Fruit fly (Drosophila melanogaster) whole organism, embryonic: ENCODE measurements around the gene Muc68E.

ENCODE experiments used
- Atf-2 ChIP-seq: fragments of 200-800 bp; sonication (Bioruptor generic); optimal IDR thresholded peaks from 2 replicates; lab custom pipeline; 2016; ENCODE audit warnings: missing biosample characterization, missing genetic modification characterization
- Awh ChIP-seq: fragments of 200-800 bp; sonication (Bioruptor generic); IDR thresholded peaks from 2 replicates; pipeline ENCODE4, ENCODE4 v1.3.6; 2022; ENCODE audit warnings: missing biosample characterization, missing genetic modification characterization
- CG14014 ChIP-seq: fragments of 200-800 bp; sonication (Bioruptor generic); IDR thresholded peaks from 2 replicates; pipeline ENCODE4 v1.3.6; 2022; ENCODE audit warnings: missing biosample characterization, missing genetic modification characterization
- CG14965 ChIP-seq: fragments of 200-800 bp; sonication (Bioruptor generic); optimal IDR thresholded peaks from 2 replicates; lab custom pipeline; 2016; ENCODE audit warnings: missing biosample characterization, missing genetic modification characterization, borderline replicate concordance
- CG15073 ChIP-seq: fragments of 200-800 bp; sonication (Bioruptor generic); optimal IDR thresholded peaks from 2 replicates; lab custom pipeline; 2016; ENCODE audit warnings: missing biosample characterization, missing genetic modification characterization
- CG15514 ChIP-seq: fragments of 200-800 bp; sonication (Bioruptor generic); optimal IDR thresholded peaks from 3 replicates; lab custom pipeline; 2017; ENCODE audit warnings: missing biosample characterization, missing genetic modification characterization, mild to moderate bottlenecking, moderate library complexity, missing genetic modification reagents
- CG2120 ChIP-seq: fragments of 200-800 bp; sonication (Bioruptor generic); optimal IDR thresholded peaks from 3 replicates; lab custom pipeline; 2016; ENCODE audit warnings: missing biosample characterization, missing genetic modification characterization
- CG2199 ChIP-seq: fragments of 200-800 bp; sonication (Bioruptor generic); IDR thresholded peaks from 3 replicates; pipeline ENCODE4 v1.3.6; 2022; ENCODE audit warnings: missing biosample characterization, missing genetic modification characterization
- CG32532 ChIP-seq: fragments of 200-800 bp; sonication (Bioruptor generic); IDR thresholded peaks from 2 replicates; pipeline ENCODE4 v1.3.6; 2022; ENCODE audit warnings: missing biosample characterization, missing genetic modification characterization
- CG34422 ChIP-seq: fragments of 200-800 bp; sonication (Bioruptor generic); IDR thresholded peaks from 3 replicates; pipeline ENCODE4 v1.3.6; 2022; ENCODE audit warnings: missing biosample characterization, missing genetic modification characterization
- CG4328 ChIP-seq: fragments of 200-800 bp; sonication (Bioruptor generic); optimal IDR thresholded peaks from 3 replicates; lab custom pipeline; 2017; ENCODE audit warnings: missing biosample characterization, missing genetic modification reagents, missing genetic modification characterization
- CG4730 ChIP-seq: fragments of 200-800 bp; sonication (Bioruptor generic); IDR thresholded peaks from 2 replicates; pipeline ENCODE4 v1.3.6; 2022; ENCODE audit warnings: missing biosample characterization, missing genetic modification characterization
- CG7556 ChIP-seq: fragments of 200-800 bp; sonication (Bioruptor generic); optimal IDR thresholded peaks from 2 replicates; lab custom pipeline; 2017; ENCODE audit warnings: missing biosample characterization, mild to moderate bottlenecking, missing genetic modification characterization
- CG8359 ChIP-seq: fragments of 200-800 bp; sonication (Bioruptor generic); optimal IDR thresholded peaks from 2 replicates; lab custom pipeline; 2017; ENCODE audit warnings: missing biosample characterization, mild to moderate bottlenecking, missing genetic modification characterization, borderline replicate concordance
- CG8388 ChIP-seq: fragments of 200-800 bp; sonication (Bioruptor generic); optimal IDR thresholded peaks from 2 replicates; lab custom pipeline; 2019; ENCODE audit warnings: missing biosample characterization, mild to moderate bottlenecking, missing genetic modification characterization, moderate library complexity
- CTCF ChIP-seq: fragments of 200-800 bp; sonication (Bioruptor generic); optimal IDR thresholded peaks from 2 replicates; lab custom pipeline; 2017; ENCODE audit warnings: missing biosample characterization, mild to moderate bottlenecking, missing genetic modification characterization, moderate library complexity
- Camta ChIP-seq: fragments of 200-800 bp; sonication (Bioruptor generic); optimal IDR thresholded peaks from 2 replicates; lab custom pipeline; 2016; ENCODE audit warnings: missing biosample characterization, missing genetic modification characterization
- Drgx ChIP-seq: fragments of 200-800 bp; sonication (Bioruptor generic); IDR thresholded peaks from 2 replicates; pipeline ENCODE4 v1.3.6; 2022; ENCODE audit warnings: missing biosample characterization, missing genetic modification characterization
- Hsf ChIP-seq: fragments of 200-800 bp; sonication (Bioruptor generic); optimal IDR thresholded peaks from 3 replicates; lab custom pipeline; 2016; ENCODE audit warnings: missing biosample characterization, missing genetic modification characterization
- Myb ChIP-seq: fragments of 200-800 bp; sonication (Bioruptor generic); optimal IDR thresholded peaks from 2 replicates; lab custom pipeline; 2016; ENCODE audit warnings: missing biosample characterization, missing genetic modification characterization
- Nf-YC ChIP-seq: fragments of 200-800 bp; optimal IDR thresholded peaks from 3 replicates; lab custom pipeline; 2019; ENCODE audit warnings: missing biosample characterization, mild to moderate bottlenecking, missing genetic modification characterization, moderate library complexity
- Optix ChIP-seq: fragments of 200-800 bp; sonication (Bioruptor generic); IDR thresholded peaks from 3 replicates; pipeline ENCODE4 v1.3.6; 2022; ENCODE audit warnings: missing biosample characterization, missing genetic modification characterization
- YL-1 ChIP-seq: fragments of 200-800 bp; sonication (Bioruptor generic); optimal IDR thresholded peaks from 3 replicates; lab custom pipeline; 2017; ENCODE audit warnings: missing biosample characterization, mild to moderate bottlenecking, missing genetic modification characterization
- ab ChIP-seq: fragments of 200-800 bp; sonication (Bioruptor generic); optimal IDR thresholded peaks from 2 replicates; lab custom pipeline; 2016; ENCODE audit warnings: missing biosample characterization, missing genetic modification characterization
- ap ChIP-seq: fragments of 200-800 bp; sonication (Bioruptor generic); IDR thresholded peaks from 2 replicates; pipeline ENCODE4 v1.3.6; 2022; ENCODE audit warnings: missing biosample characterization, missing genetic modification characterization
- az2 ChIP-seq: fragments of 200-800 bp; sonication (Bioruptor generic); optimal IDR thresholded peaks from 3 replicates; lab custom pipeline; 2016; ENCODE audit warnings: missing biosample characterization, missing genetic modification characterization
- bigmax ChIP-seq: fragments of 200-800 bp; sonication (Bioruptor generic); optimal IDR thresholded peaks from 2 replicates; lab custom pipeline; 2018; ENCODE audit warnings: missing biosample characterization, mild to moderate bottlenecking, missing genetic modification characterization
- cg ChIP-seq: fragments of 200-800 bp; sonication (Bioruptor generic); optimal IDR thresholded peaks from 3 replicates; lab custom pipeline; 2019; ENCODE audit warnings: missing biosample characterization, mild to moderate bottlenecking, missing genetic modification characterization, moderate library complexity
- chif ChIP-seq, 2 experiments: fragments of 200-800 bp; sonication (Bioruptor generic); optimal IDR thresholded peaks; 3 replicates each; lab custom pipeline; 2016; ENCODE audit warnings: missing biosample characterization in 2 of 2, missing genetic modification characterization in 2 of 2
- corto ChIP-seq: fragments of 200-800 bp; sonication (Bioruptor generic); optimal IDR thresholded peaks from 2 replicates; lab custom pipeline; 2016; ENCODE audit warnings: missing biosample characterization, mild to moderate bottlenecking, missing genetic modification characterization, moderate library complexity
- croc ChIP-seq: fragments of 200-800 bp; sonication (Bioruptor generic); conservative IDR thresholded peaks from 3 replicates; pipeline ENCODE4 v1.3.6; 2022; ENCODE audit warnings: missing biosample characterization, missing genetic modification characterization
- esg ChIP-seq: fragments of 200-800 bp; sonication (Bioruptor generic); conservative IDR thresholded peaks from 2 replicates; pipeline ENCODE4 v1.3.6; 2022; ENCODE audit warnings: missing biosample characterization, missing genetic modification characterization
- exex ChIP-seq: fragments of 200-800 bp; sonication (Bioruptor generic); optimal IDR thresholded peaks from 4 replicates; lab custom pipeline; 2018; ENCODE audit warnings: missing biosample characterization, mild to moderate bottlenecking, missing genetic modification characterization, moderate library complexity
- grau ChIP-seq: fragments of 200-800 bp; optimal IDR thresholded peaks from 3 replicates; lab custom pipeline; 2019; ENCODE audit warnings: missing biosample characterization, mild to moderate bottlenecking, missing genetic modification characterization, moderate library complexity
- hth ChIP-seq: fragments of >200 bp; optimal IDR thresholded peaks from 2 replicates; lab custom pipeline; 2017; ENCODE audit warnings: inconsistent platforms
- lbe ChIP-seq: fragments of 200-800 bp; sonication (Bioruptor generic); optimal IDR thresholded peaks from 2 replicates; lab custom pipeline; 2016; ENCODE audit warnings: missing biosample characterization, mild to moderate bottlenecking, missing genetic modification characterization
- sens-2 ChIP-seq: fragments of 200-800 bp; sonication (Bioruptor generic); IDR thresholded peaks from 2 replicates; pipeline ENCODE4 v1.3.6; 2022; ENCODE audit warnings: missing biosample characterization, missing genetic modification characterization
- sr ChIP-seq: fragments of 200-800 bp; sonication (Bioruptor generic); IDR thresholded peaks from 3 replicates; pipeline ENCODE4 v1.3.6; 2022; ENCODE audit warnings: missing biosample characterization, missing genetic modification characterization
- stwl ChIP-seq: fragments of 200-800 bp; sonication (Bioruptor generic); optimal IDR thresholded peaks from 3 replicates; lab custom pipeline; 2018; ENCODE audit warnings: missing biosample characterization, mild to moderate bottlenecking, missing genetic modification characterization, moderate library complexity
- ttk ChIP-seq: fragments of 200-800 bp; sonication (Bioruptor generic); IDR thresholded peaks from 2 replicates; pipeline ENCODE4 v2.1.2; 2022; ENCODE audit warnings: missing biosample characterization, missing genetic modification characterization
- wek ChIP-seq: fragments of 200-800 bp; sonication (Bioruptor generic); optimal IDR thresholded peaks from 3 replicates; lab custom pipeline; 2018; ENCODE audit warnings: missing biosample characterization, mild to moderate bottlenecking, missing genetic modification characterization, moderate library complexity

Muc68E gene

dm6 chr3L:11972879-11973278 is at the start of gene Muc68E:
TSS of gene Muc68E (minus strand) at chr3L:11972979.
- TF ChIP-seq chif (GFP tag; optimal IDR thresholded peaks at IDR 0.05; lab: Kevin White, UChicago) (no peak), Hsf (GFP tag; lab: Kevin White, UChicago) (no peak)

DNA sequence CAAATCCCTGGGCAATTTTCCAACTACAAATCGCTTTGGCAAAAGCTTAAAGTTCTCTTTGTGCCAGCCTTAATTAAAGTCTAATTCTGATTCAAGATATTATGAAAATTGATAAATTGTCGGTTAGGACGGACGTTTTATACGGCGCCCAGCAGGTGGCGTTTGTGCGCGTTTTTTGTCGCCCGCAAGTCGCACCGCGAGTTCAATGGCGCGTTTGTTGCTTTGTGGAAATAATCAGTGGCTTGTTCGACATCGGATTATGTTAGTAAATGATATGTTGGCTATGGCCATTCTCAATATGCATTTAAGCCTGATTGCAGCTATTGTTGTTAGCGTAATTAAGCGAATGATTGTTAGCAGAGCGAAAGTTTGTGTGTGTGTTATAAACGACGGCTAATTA is 49.1 kb upstream of the Muc68E start:
- TF ChIP-seq sr (GFP tag; lab: Robert Waterston, UW) (no peak), CG32532 (GFP tag; lab: Robert Waterston, UW) (no peak), CG14014 (GFP tag; lab: Robert Waterston, UW) (no peak), CTCF (GFP tag; lab: Kevin White, UChicago) (peak; percentile 88), wek (no peak), Nf-YC (tag; lab: Kevin White, UChicago) (no peak), sens-2 (GFP tag; lab: Robert Waterston, UW) (no peak), az2 (GFP tag; lab: Kevin White, UChicago) (no peak), CG14965 (no peak), Awh (peak; percentile 58; the same call in 1 of the 2 replicates), CG2199 (GFP tag; lab: Robert Waterston, UW) (peak; percentile 98), Optix (GFP tag; lab: Robert Waterston, UW) (no peak), stwl (tag; lab: Kevin White, UChicago) (no peak), grau (tag; lab: Kevin White, UChicago) (no peak), CG8359 (peak; percentile 99), Atf-2 (GFP tag; lab: Kevin White, UChicago) (no peak), croc (GFP tag; lab: Robert Waterston, UW) (no peak), ttk (GFP tag; lab: Robert Waterston, UW) (no peak), Myb (GFP tag; lab: Kevin White, UChicago) (no peak), YL-1 (GFP tag; lab: Kevin White, UChicago) (no peak), ab (GFP tag; lab: Kevin White, UChicago) (no peak), CG4730 (no peak), CG34422 (GFP tag; lab: Robert Waterston, UW) (no peak), ap (GFP tag; lab: Robert Waterston, UW) (no peak), CG15514 (GFP tag; lab: Kevin White, UChicago) (no peak), bigmax (GFP tag; lab: Kevin White, UChicago) (no peak), exex (tag; lab: Kevin White, UChicago) (no peak), Camta (no peak)

dm6 chr3L:12016186-12016585 is 43.4 kb upstream of the Muc68E start:
- TF ChIP-seq lbe (peak; percentile 54), esg (GFP tag; lab: Robert Waterston, UW) (no peak), hth (lab: Kevin White, UChicago) (no peak), CG15073 (GFP tag; lab: Kevin White, UChicago) (no peak), CG7556 (no peak), CG2120 (no peak), Drgx (peak; percentile 71), corto (GFP tag; lab: Kevin White, UChicago) (peak; percentile 10), CG8388 (GFP tag; lab: Kevin White, UChicago) (no peak), cg (GFP tag; lab: Kevin White, UChicago) (no peak), CG4328 (GFP tag; lab: Kevin White, UChicago) (no peak), ab (GFP tag; lab: Kevin White, UChicago) (no peak)
